In genomic region chr2L:9695723-9696122, dm6 we compare ENCODE assay signal across 2 fruit fly cellular contexts.
A peak's percentile ranks its signal among the peaks of the same experiment; 100 is the strongest.
TF ChIP-seq lines count a peak whose summit lies in the region.

No protein-coding gene starts in this region.

- no peak for TF ChIP-seq CTCF in whole organism, embryonic (GFP tag; optimal IDR thresholded peaks at IDR 0.05; lab: Kevin White, UChicago)

TF ChIP-seq in whole organism, embryonic, 481 proteins besides CTCF, POLR2A, EP300 and RAD21:
- no peak for TF ChIP-seq CG11093 (GFP tag; IDR thresholded peaks at IDR 0.05; lab: Robert Waterston, UW)
- TF ChIP-seq CG16863 (GFP tag; optimal IDR thresholded peaks at IDR 0.05; lab: Kevin White, UChicago) = no peak
- TF ChIP-seq CG33557 (GFP tag; optimal IDR thresholded peaks at IDR 0.05; lab: Kevin White, UChicago) = peak; percentile 52
- TF ChIP-seq bsh (GFP tag; optimal IDR thresholded peaks at IDR 0.05; lab: Kevin White, UChicago) = peak in 1 of 2 experiments; percentile 14
- TF ChIP-seq gem (tag; optimal IDR thresholded peaks at IDR 0.05; lab: Kevin White, UChicago) = peak; percentile 22
- TF ChIP-seq ttk (GFP tag; IDR thresholded peaks at IDR 0.05; lab: Robert Waterston, UW) = no peak
- no peak for TF ChIP-seq tll (GFP tag; optimal IDR thresholded peaks at IDR 0.05; lab: Kevin White, UChicago)
- TF ChIP-seq sens-2 (GFP tag; IDR thresholded peaks at IDR 0.05; lab: Robert Waterston, UW) = no peak
- no peak for TF ChIP-seq CG4820 (GFP tag; optimal IDR thresholded peaks at IDR 0.05; lab: Kevin White, UChicago)
- no peak for TF ChIP-seq vnd (GFP tag; IDR thresholded peaks at IDR 0.05; lab: Robert Waterston, UW; ENCODE audit: partially characterized antibody)
- no peak for TF ChIP-seq Hsf (GFP tag; optimal IDR thresholded peaks at IDR 0.05; lab: Kevin White, UChicago)
- TF ChIP-seq Chrac-16 (GFP tag; optimal IDR thresholded peaks at IDR 0.05; lab: Kevin White, UChicago) = no peak
- peak; percentile 45 for TF ChIP-seq CG15601 (tag; optimal IDR thresholded peaks at IDR 0.05; lab: Kevin White, UChicago)
- no peak for TF ChIP-seq zf30C (GFP tag; optimal IDR thresholded peaks at IDR 0.05; lab: Kevin White, UChicago)
- no peak for TF ChIP-seq eyg (GFP tag; optimal IDR thresholded peaks at IDR 0.05; lab: Kevin White, UChicago)
- no peak for TF ChIP-seq chn (GFP tag; optimal IDR thresholded peaks at IDR 0.05; lab: Kevin White, UChicago)
- peak; percentile 16 for TF ChIP-seq gsb-n (tag; optimal IDR thresholded peaks at IDR 0.05; lab: Kevin White, UChicago)
- no peak for TF ChIP-seq pho (GFP tag; optimal IDR thresholded peaks at IDR 0.05; lab: Kevin White, UChicago)
- TF ChIP-seq slou (GFP tag; optimal IDR thresholded peaks at IDR 0.05; lab: Kevin White, UChicago) = no peak
- TF ChIP-seq CG7786 (GFP tag; optimal IDR thresholded peaks at IDR 0.05; lab: Kevin White, UChicago) = no peak
- no peak for TF ChIP-seq CG12942 (GFP tag; optimal IDR thresholded peaks at IDR 0.05; lab: Kevin White, UChicago)
- TF ChIP-seq gcm (GFP tag; optimal IDR thresholded peaks at IDR 0.05; lab: Kevin White, UChicago) = no peak
- no peak for TF ChIP-seq unc-4 (GFP tag; IDR thresholded peaks at IDR 0.05; lab: Robert Waterston, UW; ENCODE audit: partially characterized antibody)
- no peak for TF ChIP-seq dysf (GFP tag; IDR thresholded peaks at IDR 0.05; lab: Robert Waterston, UW)
- TF ChIP-seq HLHmδ (GFP tag; optimal IDR thresholded peaks at IDR 0.05; lab: Kevin White, UChicago) = no peak
- no peak for TF ChIP-seq nmo (GFP tag; optimal IDR thresholded peaks at IDR 0.05; lab: Kevin White, UChicago)
- TF ChIP-seq CG9932 (GFP tag; IDR thresholded peaks at IDR 0.05; lab: Robert Waterston, UW) = no peak
- TF ChIP-seq CG3838 (GFP tag; optimal IDR thresholded peaks at IDR 0.05; lab: Kevin White, UChicago) = no peak
- no peak for TF ChIP-seq CG6854 (GFP tag; optimal IDR thresholded peaks at IDR 0.05; lab: Kevin White, UChicago)
- TF ChIP-seq caup (GFP tag; optimal IDR thresholded peaks at IDR 0.05; lab: Kevin White, UChicago; ENCODE audit: severe bottlenecking) = no peak
- no peak for TF ChIP-seq zfh2 (GFP tag; optimal IDR thresholded peaks at IDR 0.05; lab: Kevin White, UChicago)
- TF ChIP-seq dmrt11E (tag; optimal IDR thresholded peaks at IDR 0.05; lab: Kevin White, UChicago) = peak; percentile 32
- no peak for TF ChIP-seq nom (GFP tag; optimal IDR thresholded peaks at IDR 0.05; lab: Kevin White, UChicago)
- TF ChIP-seq E2f2 (GFP tag; IDR thresholded peaks at IDR 0.05; lab: Robert Waterston, UW) = no peak
- TF ChIP-seq Six4 (GFP tag; optimal IDR thresholded peaks at IDR 0.05; lab: Kevin White, UChicago) = no peak
- no peak for TF ChIP-seq CG7839 (tag; optimal IDR thresholded peaks at IDR 0.05; lab: Kevin White, UChicago)
- peak; percentile 76 for TF ChIP-seq sens (GFP tag; lab: Kevin White, UChicago)
- TF ChIP-seq luna (GFP tag; optimal IDR thresholded peaks at IDR 0.05; lab: Kevin White, UChicago) = no peak
- TF ChIP-seq CG1603 (tag; optimal IDR thresholded peaks at IDR 0.05; lab: Kevin White, UChicago) = no peak

TF ChIP-seq in whole organism, prepupa, 60 proteins besides CTCF, POLR2A, EP300 and RAD21:
- TF ChIP-seq fkh (GFP tag; optimal IDR thresholded peaks at IDR 0.05; lab: Kevin White, UChicago) (peak; percentile 41), CG3919 (GFP tag; optimal IDR thresholded peaks at IDR 0.05; lab: Kevin White, UChicago) (no peak)
